Worm (Caenorhabditis elegans) whole organism, midembryonic: ENCODE measurements around the gene R13H4.7.

Experiments used
- T22C8.4 ChIP-seq: fragments of 200-800 bp; sonication (Bioruptor generic); IDR thresholded peaks from 2 replicates; pipeline ENCODE4 v1.3.6; 2022; ENCODE audit warnings: missing genetic modification characterization, missing compliant biosample characterization
- flt-1 ChIP-seq: fragments of 200-800 bp; sonication (Bioruptor generic); IDR thresholded peaks from 2 replicates; pipeline ENCODE4 v1.3.6; 2022; ENCODE audit warnings: missing genetic modification characterization, missing compliant biosample characterization
- med-1 ChIP-seq: sonication (generic microtip); optimal IDR thresholded peaks from 2 replicates; lab custom pipeline; 2017; ENCODE audit warnings: missing genetic modification characterization, mild to moderate bottlenecking, missing compliant biosample characterization, antibody characterized with exemption, missing genetic modification reagents; ENCODE audit not compliant: insufficient read depth
- tab-1 ChIP-seq: fragments of 200-800 bp; sonication (Bioruptor generic); IDR thresholded peaks from 2 replicates; pipeline ENCODE4 v1.3.6; 2022; ENCODE audit warnings: missing genetic modification characterization, missing compliant biosample characterization
- ztf-23 ChIP-seq: fragments of 200-800 bp; sonication (Bioruptor generic); IDR thresholded peaks from 2 replicates; pipeline ENCODE4 v1.3.6; 2022; ENCODE audit warnings: missing genetic modification reagents, missing genetic modification characterization, missing compliant biosample characterization
- ztf-29 ChIP-seq: fragments of 200-800 bp; sonication (Bioruptor generic); IDR thresholded peaks from 2 replicates; pipeline ENCODE4 v1.3.6; 2022; ENCODE audit warnings: missing genetic modification reagents, missing genetic modification characterization, missing compliant biosample characterization

- TF ChIP-seq T22C8.4 (GFP tag; lab: Robert Waterston, UW) (no peak), med-1 (GFP tag; lab: Kevin White, UChicago) (no peak), tab-1 (no peak), flt-1 (no peak), ztf-23 (GFP tag; lab: Robert Waterston, UW) (no peak), ztf-29 (GFP tag; lab: Robert Waterston, UW) (no peak)
These were observed 32.1 kb upstream of the R13H4.7 start for ce11 chrV:11900127-11900526.
